Fruit fly (Drosophila melanogaster) Kc167 (cell line): ENCODE results near the gene crq.
A peak's percentile ranks its signal among the peaks of the same experiment; 100 is the strongest.

ENCODE experiments used
- Myc ChIP-seq: fragments of >200 bp; optimal IDR thresholded peaks from 2 replicates; lab custom pipeline; 2017; ENCODE audit warnings: missing external identifiers
- Sin3A ChIP-seq: fragments of >200 bp; optimal IDR thresholded peaks from 2 replicates; lab custom pipeline; 2018; ENCODE audit warnings: missing external identifiers
- h ChIP-seq: fragments of >200 bp; optimal IDR thresholded peaks from 3 replicates; lab custom pipeline; 2018; ENCODE audit warnings: missing external identifiers
- insv ChIP-seq: fragments of >200 bp; optimal IDR thresholded peaks from 3 replicates; lab custom pipeline; 2018; ENCODE audit warnings: missing external identifiers
- psq ChIP-seq: fragments of >200 bp; optimal IDR thresholded peaks from 2 replicates; lab custom pipeline; 2017; ENCODE audit warnings: missing external identifiers
- ttk ChIP-seq: sonication (Bioruptor generic); optimal IDR thresholded peaks from 2 replicates; lab custom pipeline; 2017; ENCODE audit warnings: missing external identifiers

crq gene

DNA sequence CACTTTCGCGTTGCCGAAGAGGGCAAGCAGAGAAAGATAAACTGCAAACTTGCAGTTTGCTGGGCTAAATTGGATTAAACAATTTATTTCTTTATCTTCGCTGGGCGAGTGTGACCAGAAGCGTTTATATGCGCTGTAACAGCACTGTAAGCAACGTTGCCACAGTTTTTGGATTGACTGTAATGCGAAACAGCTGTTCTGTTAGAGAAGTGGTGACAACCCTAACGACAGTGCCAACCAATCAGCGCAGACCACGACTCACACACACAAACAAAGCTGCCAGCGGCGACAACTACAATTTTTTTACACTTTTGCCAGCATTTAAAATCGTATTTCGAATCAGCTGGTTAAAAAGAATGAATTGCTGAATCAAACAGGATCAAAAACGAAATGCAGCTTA lies at the start of gene crq, which contains the start of gene shv:
Gene crq, minus strand, starts transcription at position 153 of the 400 bp plus-strand sequence.
Gene shv, plus strand, starts transcription at position 237 of the 400 bp plus-strand sequence.
- no peak for TF ChIP-seq h (lab: Kevin White, UChicago)
- TF ChIP-seq Myc (lab: Kevin White, UChicago), result no peak
- no peak for TF ChIP-seq psq (lab: Kevin White, UChicago)
- TF ChIP-seq insv (lab: Kevin White, UChicago), result no peak
- no peak for TF ChIP-seq ttk
- TF ChIP-seq Sin3A (lab: Kevin White, UChicago), result no peak

DNA sequence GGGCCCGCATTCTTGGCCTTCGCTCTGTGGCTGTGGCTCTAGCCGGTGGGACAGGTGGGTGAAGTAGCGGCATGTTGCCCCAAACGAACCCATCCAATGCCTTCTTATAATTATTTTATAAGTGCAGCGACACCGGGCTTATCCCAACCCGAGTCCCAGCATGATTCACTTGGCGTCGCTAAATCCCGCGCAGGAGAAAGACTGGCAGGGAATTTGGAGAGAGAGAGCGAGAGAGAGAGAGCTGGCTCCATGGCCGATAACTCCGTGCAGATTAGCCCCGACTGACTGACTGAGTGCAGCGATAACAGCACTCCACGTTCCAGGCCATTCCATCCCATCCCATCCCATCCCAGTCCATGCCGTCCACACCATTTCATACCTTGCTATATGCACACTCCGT lies 48.8 kb upstream of the crq start:
- TF ChIP-seq psq (lab: Kevin White, UChicago), result no peak
- TF ChIP-seq Myc (lab: Kevin White, UChicago), result no peak
- no peak for TF ChIP-seq ttk
- no peak for TF ChIP-seq Sin3A (lab: Kevin White, UChicago)
- TF ChIP-seq h (lab: Kevin White, UChicago), result no peak

DNA sequence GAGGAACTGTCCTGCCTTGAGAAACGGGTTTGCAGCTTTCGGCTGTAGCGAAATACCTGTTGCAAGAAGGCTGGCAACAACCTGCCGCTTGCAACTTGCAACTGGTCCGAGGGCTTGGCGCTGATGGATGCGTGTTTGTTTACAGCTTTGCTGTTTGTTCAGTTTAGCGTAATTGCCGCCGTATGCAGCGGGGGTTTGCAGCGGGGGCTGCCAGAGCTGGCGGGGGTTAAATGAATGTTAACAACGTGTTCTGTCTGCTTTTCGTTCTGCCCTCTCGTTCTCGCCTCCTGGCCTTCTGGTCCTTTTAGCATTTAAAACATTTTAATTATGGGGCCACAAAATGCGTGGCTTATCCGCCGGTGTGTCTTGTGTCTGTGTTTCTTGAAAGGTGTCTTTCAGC lies 47.1 kb upstream of the crq start:
- no peak for TF ChIP-seq Sin3A (lab: Kevin White, UChicago)
- no peak for TF ChIP-seq ttk
- no peak for TF ChIP-seq insv (lab: Kevin White, UChicago)
- no peak for TF ChIP-seq h (lab: Kevin White, UChicago)
- no peak for TF ChIP-seq psq (lab: Kevin White, UChicago)
- no peak for TF ChIP-seq Myc (lab: Kevin White, UChicago)

dm6 chr2L:498474-498821 lies 45.6 kb upstream of the crq start:
- TF ChIP-seq Myc (lab: Kevin White, UChicago) (no peak), psq (lab: Kevin White, UChicago) (no peak), insv (lab: Kevin White, UChicago) (no peak), Sin3A (lab: Kevin White, UChicago) (no peak), h (lab: Kevin White, UChicago) (no peak), ttk (no peak)

- TF ChIP-seq ttk (no peak), Sin3A (lab: Kevin White, UChicago) (no peak), psq (lab: Kevin White, UChicago) (no peak), h (lab: Kevin White, UChicago) (no peak), Myc (lab: Kevin White, UChicago) (no peak), insv (lab: Kevin White, UChicago) (no peak)
These were observed 45.0 kb upstream of the crq start for dm6 chr2L:497657-498473.

DNA sequence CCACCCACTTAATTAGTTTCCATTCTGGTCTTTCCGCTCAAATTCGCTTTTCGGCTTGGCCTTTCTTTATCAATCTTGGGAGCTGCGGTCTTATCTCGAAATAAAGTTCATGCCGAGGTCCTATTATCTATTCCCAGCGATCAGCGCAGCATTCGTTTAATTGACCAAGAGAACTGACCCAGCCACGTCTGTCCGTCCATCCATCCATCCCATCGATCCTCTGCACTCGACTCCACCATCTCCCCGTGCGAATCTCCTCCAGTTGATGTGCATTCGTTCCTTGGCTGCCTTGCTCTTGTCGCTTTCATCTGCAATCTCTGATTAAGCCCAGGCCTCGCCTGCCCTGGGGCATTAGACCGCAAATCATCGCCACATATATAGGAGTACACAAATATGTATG lies 44.0 kb upstream of the crq start:
- no peak for TF ChIP-seq Sin3A (lab: Kevin White, UChicago)
- no peak for TF ChIP-seq insv (lab: Kevin White, UChicago)
- TF ChIP-seq Myc (lab: Kevin White, UChicago), result no peak
- no peak for TF ChIP-seq psq (lab: Kevin White, UChicago)
- no peak for TF ChIP-seq h (lab: Kevin White, UChicago)
- TF ChIP-seq ttk, result no peak

- TF ChIP-seq Myc (lab: Kevin White, UChicago) (no peak), ttk (no peak), Sin3A (lab: Kevin White, UChicago) (no peak), psq (lab: Kevin White, UChicago) (no peak), insv (lab: Kevin White, UChicago) (no peak), h (lab: Kevin White, UChicago) (no peak)
These were observed 43.6 kb upstream of the crq start for dm6 chr2L:496436-496835.

DNA sequence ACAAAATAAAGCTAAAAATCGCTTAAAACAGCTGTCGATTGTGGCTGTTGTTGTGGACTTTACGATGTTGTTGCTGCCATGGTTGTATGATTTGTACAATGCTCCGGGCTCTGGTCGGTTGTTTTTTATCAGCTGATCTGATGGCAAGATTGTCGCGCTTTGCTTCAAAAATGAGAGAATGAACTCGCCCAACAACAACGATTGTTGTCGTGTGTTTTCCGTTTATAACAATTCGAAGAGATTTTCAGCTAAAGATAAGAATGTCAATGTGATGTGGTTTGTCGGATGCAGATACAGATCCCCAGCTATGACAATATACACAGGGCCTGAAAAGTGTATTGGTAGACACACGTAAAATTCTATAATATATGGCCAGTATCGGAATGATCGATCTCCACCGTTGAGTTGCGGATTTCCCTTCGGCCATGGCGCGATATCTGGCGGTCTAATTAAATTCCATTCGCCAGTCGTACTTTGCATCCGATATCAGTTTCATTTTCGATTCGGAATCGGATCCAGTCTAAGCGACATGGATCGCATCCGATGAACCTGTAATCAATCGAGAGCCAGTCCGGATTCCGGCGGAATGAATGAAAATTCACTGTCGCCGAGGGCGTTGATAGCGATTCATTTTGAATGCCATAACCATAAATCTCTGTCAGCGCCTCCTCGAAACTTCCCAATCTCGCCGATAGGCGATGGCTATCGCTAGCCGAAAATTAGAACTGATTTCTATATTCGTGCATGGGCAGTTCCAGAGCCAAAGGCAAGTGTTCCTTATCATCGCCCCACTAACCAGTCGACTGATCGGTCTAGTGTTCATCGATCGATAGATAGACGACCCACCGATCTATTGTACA lies 42.8 kb upstream of the crq start:
- TF ChIP-seq h (lab: Kevin White, UChicago), result no peak
- TF ChIP-seq insv (lab: Kevin White, UChicago), result no peak
- no peak for TF ChIP-seq psq (lab: Kevin White, UChicago)
- TF ChIP-seq Sin3A (lab: Kevin White, UChicago), result no peak
- no peak for TF ChIP-seq Myc (lab: Kevin White, UChicago)
- no peak for TF ChIP-seq ttk

DNA sequence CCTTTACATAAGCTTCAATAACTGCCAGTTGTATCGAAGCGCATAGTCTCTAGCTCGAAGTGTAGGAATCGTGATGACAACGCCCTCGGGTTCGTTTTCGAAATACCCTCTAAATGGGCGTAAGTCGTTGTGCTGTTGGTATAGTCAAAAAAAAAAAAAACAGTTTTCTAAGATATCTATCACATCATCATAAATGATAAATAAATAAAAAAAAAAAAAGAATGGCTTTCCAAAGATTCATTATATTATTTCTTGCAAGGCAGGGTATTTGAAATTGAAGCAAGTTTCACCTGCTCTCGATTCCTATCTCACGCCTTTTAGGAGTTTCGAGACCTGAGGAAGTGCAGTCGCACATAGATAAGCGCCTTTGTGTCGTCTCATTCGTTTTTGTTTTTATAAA lies 40.5 kb upstream of the crq start:
- TF ChIP-seq Myc (lab: Kevin White, UChicago) (no peak), psq (lab: Kevin White, UChicago) (no peak), h (lab: Kevin White, UChicago) (no peak)

dm6 chr2L:492225-492624 lies 39.4 kb upstream of the crq start:
- TF ChIP-seq h (lab: Kevin White, UChicago) (no peak), Myc (lab: Kevin White, UChicago) (no peak)

DNA sequence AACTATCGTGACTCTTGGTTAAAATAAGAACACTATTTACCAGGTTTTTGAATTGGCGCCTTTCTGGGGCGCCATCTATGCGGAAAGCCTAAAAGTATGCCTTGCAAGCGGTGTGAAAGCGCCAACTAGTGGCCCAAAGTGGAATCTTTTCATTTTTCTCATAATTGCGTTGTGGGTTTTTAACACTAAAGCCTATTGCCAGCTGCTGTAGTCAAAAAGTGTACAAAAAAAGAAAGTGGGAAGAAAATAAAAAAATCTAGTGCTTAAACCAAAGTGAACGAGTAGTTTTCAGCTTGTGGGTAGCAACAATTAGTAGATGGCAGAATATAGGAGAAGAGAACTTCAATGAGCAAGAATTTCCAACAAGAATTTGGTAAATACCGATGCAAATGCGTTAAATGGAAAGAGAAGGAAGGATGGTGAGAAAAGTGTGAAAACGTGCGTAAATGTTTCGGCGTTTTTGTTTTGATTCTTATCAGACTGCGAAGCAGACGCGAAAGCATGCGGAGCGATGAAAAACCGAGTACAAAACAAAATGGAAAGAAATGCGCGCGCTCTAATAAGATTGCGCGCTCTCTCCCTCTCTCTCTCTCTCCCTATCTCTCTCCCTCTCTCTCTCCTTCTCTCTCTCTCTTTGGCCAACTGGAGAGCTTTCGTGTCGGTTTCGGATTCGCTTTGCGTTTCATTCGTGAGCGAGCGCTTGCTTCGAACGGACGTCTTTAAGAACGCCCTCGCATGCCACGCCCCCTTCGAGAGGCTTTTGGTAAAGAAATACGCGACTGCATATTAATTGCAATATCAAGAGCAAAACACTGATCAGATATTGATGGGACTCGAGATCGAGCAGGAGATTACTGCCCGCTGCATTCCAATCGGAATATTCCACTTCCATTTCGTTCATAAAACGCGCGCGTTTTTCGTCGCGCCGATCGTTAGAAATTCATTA lies 37.6 kb upstream of the crq start:
- peak; percentile 62 for TF ChIP-seq psq (lab: Kevin White, UChicago)
- no peak for TF ChIP-seq h (lab: Kevin White, UChicago)
- TF ChIP-seq insv (lab: Kevin White, UChicago), result peak; percentile 86
